Fruit fly (Drosophila melanogaster): ENCODE data around the gene HIP.
A peak's percentile ranks its signal among the peaks of the same experiment; 100 is the strongest.

HIP gene

DNA sequence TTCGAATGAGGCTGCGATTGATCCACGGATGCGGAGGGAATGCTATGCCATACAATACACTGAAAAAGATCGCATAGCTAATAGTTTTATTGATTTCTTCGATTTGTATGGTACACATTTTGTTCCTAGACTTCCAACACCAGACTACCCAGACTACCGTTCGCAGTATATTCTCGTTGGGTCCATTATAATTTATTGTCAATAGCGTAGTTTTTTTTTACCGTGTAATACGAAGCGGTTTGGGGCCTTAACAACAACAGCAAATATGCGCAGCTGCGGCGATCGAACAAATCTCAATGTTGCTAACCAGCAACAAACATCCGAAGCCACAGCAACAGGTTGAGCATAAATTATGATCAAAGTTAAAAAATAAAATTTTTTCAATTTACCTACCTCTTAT, 39.7 kb downstream of the HIP start (continued):
- TF ChIP-seq CG15514 (GFP tag; optimal IDR thresholded peaks at IDR 0.05) = peak; percentile 64
- peak; percentile 64; the same call in 2 of the 3 replicates for TF ChIP-seq CG7357 (GFP tag; IDR thresholded peaks at IDR 0.05)
- no peak for TF ChIP-seq sima (GFP tag; optimal IDR thresholded peaks at IDR 0.05)
- peak in 1 of 2 experiments; percentile 42 for TF ChIP-seq Hr78 (GFP tag; optimal IDR thresholded peaks at IDR 0.05)
- peak; percentile 70 for TF ChIP-seq slp2 (GFP tag; optimal IDR thresholded peaks at IDR 0.05)
- peak; percentile 42 for TF ChIP-seq CG16815 (GFP tag; optimal IDR thresholded peaks at IDR 0.05)
- peak in 1 of 2 experiments; percentile 72 for TF ChIP-seq Eip74EF (GFP tag; optimal IDR thresholded peaks at IDR 0.05)
- TF ChIP-seq bowl (GFP tag; IDR thresholded peaks at IDR 0.05) = peak; percentile 70
- TF ChIP-seq Antp (GFP tag; optimal IDR thresholded peaks at IDR 0.05) = peak; percentile 72
- peak; percentile 67 for TF ChIP-seq fu2 (GFP tag; optimal IDR thresholded peaks at IDR 0.05)
- TF ChIP-seq Stat92E (GFP tag; optimal IDR thresholded peaks at IDR 0.05) = no peak
- no peak for TF ChIP-seq hb (GFP tag; IDR thresholded peaks at IDR 0.05; ENCODE audit: partially characterized antibody)
- TF ChIP-seq CG15073 (GFP tag; optimal IDR thresholded peaks at IDR 0.05) = no peak
- no peak for TF ChIP-seq prd (optimal IDR thresholded peaks at IDR 0.05)
- peak; percentile 78 for TF ChIP-seq prd (GFP tag; IDR thresholded peaks at IDR 0.05)
- TF ChIP-seq Xbp1 (GFP tag; optimal IDR thresholded peaks at IDR 0.05) = peak; percentile 76
- TF ChIP-seq CG17361 (GFP tag; IDR thresholded peaks at IDR 0.05) = peak; percentile 81
- peak; percentile 60 for TF ChIP-seq ewg (GFP tag; optimal IDR thresholded peaks at IDR 0.05)
- peak; percentile 40 for TF ChIP-seq MBD-R2 (GFP tag; IDR thresholded peaks at IDR 0.05)
- TF ChIP-seq CG12942 (GFP tag; optimal IDR thresholded peaks at IDR 0.05) = peak; percentile 40
- TF ChIP-seq sens-2 (GFP tag; IDR thresholded peaks at IDR 0.05) = peak; percentile 74
- TF ChIP-seq Mes4 (GFP tag; optimal IDR thresholded peaks at IDR 0.05) = peak; percentile 60
- TF ChIP-seq CG1792 (GFP tag; optimal IDR thresholded peaks at IDR 0.05) = peak; percentile 39
- TF ChIP-seq CG10366 (GFP tag; IDR thresholded peaks at IDR 0.05) = peak; percentile 69
- TF ChIP-seq CG2712 (tag; optimal IDR thresholded peaks at IDR 0.05) = peak; percentile 80
- peak; percentile 79 for TF ChIP-seq CG9727 (GFP tag; optimal IDR thresholded peaks at IDR 0.05)
- peak; percentile 75 for TF ChIP-seq so (GFP tag; IDR thresholded peaks at IDR 0.05)
- peak; percentile 89 for TF ChIP-seq gem (tag; optimal IDR thresholded peaks at IDR 0.05)
- peak; percentile 81 for TF ChIP-seq CG14441 (GFP tag; IDR thresholded peaks at IDR 0.05)
- TF ChIP-seq CG11560 (tag; IDR thresholded peaks at IDR 0.05) = no peak
- TF ChIP-seq gro (GFP tag; optimal IDR thresholded peaks at IDR 0.05) = peak; percentile 80
- peak; percentile 68 for TF ChIP-seq pnt (GFP tag; optimal IDR thresholded peaks at IDR 0.05)
- TF ChIP-seq sr (GFP tag; IDR thresholded peaks at IDR 0.05) = peak; percentile 30; the same call in 1 of the 3 replicates
- TF ChIP-seq CG8924 (tag; optimal IDR thresholded peaks at IDR 0.05) = peak; percentile 76
- no peak for TF ChIP-seq hkb (optimal IDR thresholded peaks at IDR 0.05)
- peak; percentile 85 for TF ChIP-seq hkb (GFP tag; IDR thresholded peaks at IDR 0.05)
- peak; percentile 55 for TF ChIP-seq CG4707 (GFP tag; optimal IDR thresholded peaks at IDR 0.05)
- TF ChIP-seq maf-S (GFP tag; optimal IDR thresholded peaks at IDR 0.05) = peak; percentile 74
- peak; percentile 53 for TF ChIP-seq CG9437 (GFP tag; optimal IDR thresholded peaks at IDR 0.05)
- peak; percentile 87 for TF ChIP-seq CG13424 (tag; optimal IDR thresholded peaks at IDR 0.05)
- TF ChIP-seq CG11696 (GFP tag; IDR thresholded peaks at IDR 0.05) = peak; percentile 66; the same call in 1 of the 2 replicates
- peak; percentile 77 for TF ChIP-seq CG5180 (GFP tag; optimal IDR thresholded peaks at IDR 0.05)
- TF ChIP-seq CG30431 (GFP tag; optimal IDR thresholded peaks at IDR 0.05) = peak; percentile 54
- TF ChIP-seq Blimp-1 (GFP tag; optimal IDR thresholded peaks at IDR 0.05) = peak; percentile 71
- TF ChIP-seq CG12104 (GFP tag; optimal IDR thresholded peaks at IDR 0.05) = peak; percentile 51
- peak; percentile 22 for TF ChIP-seq exex (tag; optimal IDR thresholded peaks at IDR 0.05)
- TF ChIP-seq cad (GFP tag; optimal IDR thresholded peaks at IDR 0.05) = no peak
- peak; percentile 72 for TF ChIP-seq scrt (GFP tag; optimal IDR thresholded peaks at IDR 0.05)
- peak; percentile 69 for TF ChIP-seq Sox100B (GFP tag; optimal IDR thresholded peaks at IDR 0.05)
- TF ChIP-seq E2f2 (GFP tag; IDR thresholded peaks at IDR 0.05) = peak; percentile 42; the same call in 1 of the 2 replicates
- no peak for TF ChIP-seq zen2 (GFP tag; IDR thresholded peaks at IDR 0.05; ENCODE audit: partially characterized antibody)
